Worm (Caenorhabditis elegans): Measurements from ENCODE around the gene sup-37.

- TF ChIP-seq tab-1 (GFP tag; IDR thresholded peaks at IDR 0.05): no peak
- no peak for TF ChIP-seq ztf-23 (GFP tag; IDR thresholded peaks at IDR 0.05)
- no peak for TF ChIP-seq flt-1 (GFP tag; IDR thresholded peaks at IDR 0.05)
- TF ChIP-seq ref-1 (GFP tag; conservative IDR thresholded peaks at IDR 0.05): no peak
- TF ChIP-seq cog-1 (tag; optimal IDR thresholded peaks at IDR 0.05): no peak
- TF ChIP-seq klf-2 (GFP tag; conservative IDR thresholded peaks at IDR 0.05): no peak
- TF ChIP-seq med-1 (GFP tag; optimal IDR thresholded peaks at IDR 0.05; ENCODE audit: insufficient read depth): no peak
Measured at ce11 chrV:8773826-8774382, 12.4 kb upstream of the sup-37 start, which contains the start of gene B0507.2.
